Fruit fly (Drosophila melanogaster) whole organism, embryonic: ENCODE measurements around the gene Taf2.

ENCODE experiments used
- CG10209 ChIP-seq: fragments of 200-800 bp; sonication (Bioruptor generic); optimal IDR thresholded peaks from 3 replicates; lab custom pipeline; 2017; ENCODE audit warnings: missing biosample characterization, mild to moderate bottlenecking, missing genetic modification characterization, missing genetic modification reagents
- CG11398 ChIP-seq: fragments of 200-800 bp; sonication (Bioruptor generic); optimal IDR thresholded peaks from 2 replicates; lab custom pipeline; 2016; ENCODE audit warnings: missing biosample characterization, missing genetic modification characterization
- CG11695 ChIP-seq: fragments of 200-800 bp; sonication (Bioruptor generic); IDR thresholded peaks from 3 replicates; pipeline ENCODE4 v1.3.6; 2022; ENCODE audit warnings: missing biosample characterization, missing genetic modification characterization
- CG12236 ChIP-seq: fragments of 200-800 bp; sonication (Bioruptor generic); optimal IDR thresholded peaks from 2 replicates; lab custom pipeline; 2016; ENCODE audit warnings: missing biosample characterization, missing genetic modification characterization
- CG12299 ChIP-seq: fragments of 200-800 bp; sonication (Bioruptor generic); optimal IDR thresholded peaks from 2 replicates; lab custom pipeline; 2018; ENCODE audit warnings: missing biosample characterization, mild to moderate bottlenecking, missing genetic modification characterization
- CG15514 ChIP-seq: fragments of 200-800 bp; sonication (Bioruptor generic); optimal IDR thresholded peaks from 3 replicates; lab custom pipeline; 2017; ENCODE audit warnings: missing biosample characterization, missing genetic modification characterization, mild to moderate bottlenecking, moderate library complexity, missing genetic modification reagents
- CG16863 ChIP-seq: fragments of 200-800 bp; sonication (Bioruptor generic); optimal IDR thresholded peaks from 3 replicates; lab custom pipeline; 2016; ENCODE audit warnings: missing biosample characterization, missing genetic modification characterization
- CG18599 ChIP-seq: fragments of 200-800 bp; sonication (Bioruptor generic); optimal IDR thresholded peaks from 3 replicates; lab custom pipeline; 2017; ENCODE audit warnings: missing biosample characterization, missing genetic modification characterization, mild to moderate bottlenecking, moderate library complexity, missing genetic modification reagents
- CG3065 ChIP-seq: fragments of 200-800 bp; sonication (Bioruptor generic); optimal IDR thresholded peaks from 2 replicates; lab custom pipeline; 2016; ENCODE audit warnings: missing biosample characterization, missing genetic modification characterization
- CG42726 ChIP-seq: fragments of 200-800 bp; sonication (Bioruptor generic); IDR thresholded peaks from 2 replicates; pipeline ENCODE4 v1.3.6; 2022; ENCODE audit warnings: missing biosample characterization, missing genetic modification characterization; ENCODE audit not compliant: partially characterized antibody
- CG5180 ChIP-seq: fragments of 200-800 bp; sonication (Bioruptor generic); optimal IDR thresholded peaks from 3 replicates; lab custom pipeline; 2017; ENCODE audit warnings: missing biosample characterization, missing genetic modification characterization, mild to moderate bottlenecking, moderate library complexity, missing genetic modification reagents
- CG8281 ChIP-seq: fragments of 200-800 bp; sonication (Bioruptor generic); optimal IDR thresholded peaks from 2 replicates; lab custom pipeline; 2018; ENCODE audit warnings: missing biosample characterization, mild to moderate bottlenecking, missing genetic modification characterization, moderate library complexity
- CG9437 ChIP-seq: fragments of 200-800 bp; sonication (Bioruptor generic); optimal IDR thresholded peaks from 2 replicates; lab custom pipeline; 2018; ENCODE audit warnings: missing biosample characterization, mild to moderate bottlenecking, missing genetic modification characterization
- Chrac-16 ChIP-seq: fragments of 200-800 bp; sonication (Bioruptor generic); optimal IDR thresholded peaks from 3 replicates; lab custom pipeline; 2016; ENCODE audit warnings: missing biosample characterization, missing genetic modification characterization
- CkIIα-i1 ChIP-seq: fragments of 200-800 bp; sonication (Bioruptor generic); IDR thresholded peaks from 2 replicates; pipeline ENCODE4 v1.3.6; 2022; ENCODE audit warnings: missing biosample characterization, missing genetic modification characterization
- GATAe ChIP-seq: fragments of 200-800 bp; sonication (Bioruptor generic); conservative IDR thresholded peaks from 2 replicates; pipeline ENCODE4 v1.3.6; 2022; ENCODE audit warnings: missing biosample characterization, missing genetic modification characterization
- HLH54F ChIP-seq: fragments of 200-800 bp; sonication (Bioruptor generic); optimal IDR thresholded peaks from 3 replicates; lab custom pipeline; 2016; ENCODE audit warnings: missing biosample characterization, missing genetic modification characterization
- Lpt ChIP-seq: fragments of >200 bp; optimal IDR thresholded peaks from 2 replicates; lab custom pipeline; 2018; ENCODE audit warnings: missing biosample characterization, missing genetic modification characterization
- MESR4 ChIP-seq: fragments of 200-800 bp; sonication (Bioruptor generic); optimal IDR thresholded peaks from 2 replicates; lab custom pipeline; 2018; ENCODE audit warnings: missing biosample characterization, mild to moderate bottlenecking, missing genetic modification characterization, moderate library complexity
- NC2β ChIP-seq: fragments of 200-800 bp; sonication (Bioruptor generic); optimal IDR thresholded peaks from 2 replicates; lab custom pipeline; 2016; ENCODE audit warnings: missing biosample characterization, missing genetic modification characterization
- Oaz ChIP-seq: fragments of 200-800 bp; sonication (Bioruptor generic); IDR thresholded peaks from 2 replicates; pipeline ENCODE4 v1.3.6; 2022; ENCODE audit warnings: missing biosample characterization, missing genetic modification characterization
- Ravus ChIP-seq: fragments of 200-800 bp; sonication (Bioruptor generic); IDR thresholded peaks from 2 replicates; pipeline ENCODE4 v1.3.6; 2022; ENCODE audit warnings: missing biosample characterization, missing genetic modification characterization
- Sin3A ChIP-seq: fragments of >200 bp; optimal IDR thresholded peaks from 2 replicates; lab custom pipeline; 2018
- Ssrp ChIP-seq: fragments of 200-800 bp; sonication (Bioruptor generic); optimal IDR thresholded peaks from 2 replicates; lab custom pipeline; 2018; ENCODE audit warnings: missing biosample characterization, mild to moderate bottlenecking, missing genetic modification characterization, moderate library complexity
- Xbp1 ChIP-seq: fragments of 200-800 bp; sonication (Bioruptor generic); optimal IDR thresholded peaks from 3 replicates; lab custom pipeline; 2016; ENCODE audit warnings: missing biosample characterization, mild to moderate bottlenecking, missing genetic modification characterization
- chm ChIP-seq: fragments of 200-800 bp; sonication (Bioruptor generic); IDR thresholded peaks from 2 replicates; pipeline ENCODE4 v1.3.6; 2022; ENCODE audit warnings: missing biosample characterization, missing genetic modification characterization
- dimm ChIP-seq: fragments of 200-800 bp; sonication (Bioruptor generic); IDR thresholded peaks from 2 replicates; pipeline ENCODE4 v1.3.6; 2022; ENCODE audit warnings: missing biosample characterization, missing genetic modification characterization
- fd102C ChIP-seq: fragments of 200-800 bp; sonication (Bioruptor generic); optimal IDR thresholded peaks from 2 replicates; lab custom pipeline; 2018; ENCODE audit warnings: missing biosample characterization, mild to moderate bottlenecking, missing genetic modification characterization, moderate library complexity
- h ChIP-seq: fragments of >200 bp; optimal IDR thresholded peaks from 2 replicates; lab custom pipeline; 2017
- hbn ChIP-seq: fragments of 200-800 bp; sonication (Bioruptor generic); IDR thresholded peaks from 2 replicates; pipeline ENCODE4 v1.3.6; 2022; ENCODE audit warnings: missing biosample characterization, missing genetic modification characterization; ENCODE audit not compliant: partially characterized antibody
- hth ChIP-seq: fragments of >200 bp; optimal IDR thresholded peaks from 2 replicates; lab custom pipeline; 2017; ENCODE audit warnings: inconsistent platforms
- lov ChIP-seq, 2 experiments: fragments of 200-800 bp in 1 of 2; fragments of >200 bp in 1 of 2; sonication (Bioruptor generic) in 1 of 2; IDR thresholded peaks in 1 of 2; optimal IDR thresholded peaks in 1 of 2; 2 replicates in 1 of 2; 3 replicates in 1 of 2; pipeline versions ENCODE4 v1.3.6 to Lab custom; 2017 to 2022; ENCODE audit warnings: missing biosample characterization in 1 of 2, missing genetic modification characterization in 1 of 2
- nau ChIP-seq: fragments of 200-800 bp; sonication (Bioruptor generic); optimal IDR thresholded peaks from 3 replicates; lab custom pipeline; 2017; ENCODE audit warnings: missing biosample characterization, mild to moderate bottlenecking, missing genetic modification characterization, missing genetic modification reagents
- nerfin-2 ChIP-seq: fragments of 200-800 bp; sonication (Bioruptor generic); IDR thresholded peaks from 2 replicates; pipeline ENCODE4 v1.3.6; 2022; ENCODE audit warnings: missing biosample characterization, missing genetic modification characterization; ENCODE audit not compliant: partially characterized antibody
- nmo ChIP-seq: fragments of 200-800 bp; sonication (Bioruptor generic); optimal IDR thresholded peaks from 2 replicates; lab custom pipeline; 2018; ENCODE audit warnings: missing biosample characterization, mild to moderate bottlenecking, missing genetic modification characterization, moderate library complexity
- nom ChIP-seq: fragments of 200-800 bp; sonication (Bioruptor generic); optimal IDR thresholded peaks from 2 replicates; lab custom pipeline; 2017; ENCODE audit warnings: missing biosample characterization, missing genetic modification characterization, mild to moderate bottlenecking, moderate library complexity, missing genetic modification reagents
- odd ChIP-seq: fragments of 200-800 bp; sonication (Bioruptor generic); optimal IDR thresholded peaks from 2 replicates; lab custom pipeline; 2017; ENCODE audit warnings: missing biosample characterization, mild to moderate bottlenecking, missing genetic modification characterization
- org-1 ChIP-seq: fragments of 200-800 bp; sonication (Bioruptor generic); optimal IDR thresholded peaks from 2 replicates; lab custom pipeline; 2017; ENCODE audit warnings: missing biosample characterization, missing genetic modification characterization
- p53 ChIP-seq: fragments of 200-800 bp; sonication (Bioruptor generic); optimal IDR thresholded peaks from 2 replicates; lab custom pipeline; 2016; ENCODE audit warnings: missing biosample characterization, missing genetic modification characterization
- pho ChIP-seq: fragments of 200-800 bp; sonication (Bioruptor generic); optimal IDR thresholded peaks from 2 replicates; lab custom pipeline; 2016; ENCODE audit warnings: missing biosample characterization, missing genetic modification characterization
- prd ChIP-seq, 3 experiments: fragments of >200 bp in 2 of 3; fragments of 200-800 bp in 1 of 3; sonication (Bioruptor generic) in 1 of 3; optimal IDR thresholded peaks in 2 of 3; IDR thresholded peaks in 1 of 3; 2 replicates in 2 of 3; 3 replicates in 1 of 3; pipeline versions ENCODE4 v1.3.6 to Lab custom; 2017 to 2022; ENCODE audit warnings: missing biosample characterization in 1 of 3, missing genetic modification characterization in 1 of 3
- pum ChIP-seq: fragments of 200-800 bp; sonication (Bioruptor generic); optimal IDR thresholded peaks from 2 replicates; lab custom pipeline; 2016; ENCODE audit warnings: missing biosample characterization, missing genetic modification characterization
- sd ChIP-seq: fragments of 200-800 bp; sonication (Bioruptor generic); optimal IDR thresholded peaks from 3 replicates; lab custom pipeline; 2018; ENCODE audit warnings: missing biosample characterization, mild to moderate bottlenecking, missing genetic modification characterization, moderate library complexity
- sisA ChIP-seq: fragments of 200-800 bp; sonication (Bioruptor generic); IDR thresholded peaks from 2 replicates; pipeline ENCODE4 v1.3.6; 2022; ENCODE audit warnings: missing biosample characterization, missing genetic modification characterization
- sqz ChIP-seq: fragments of 200-800 bp; sonication (Bioruptor generic); optimal IDR thresholded peaks from 3 replicates; lab custom pipeline; 2018; ENCODE audit warnings: missing biosample characterization, mild to moderate bottlenecking, missing genetic modification characterization
- sug ChIP-seq: fragments of 200-800 bp; optimal IDR thresholded peaks from 2 replicates; lab custom pipeline; 2019; ENCODE audit warnings: missing biosample characterization, mild to moderate bottlenecking, missing genetic modification characterization, moderate library complexity
- tna ChIP-seq: fragments of 200-800 bp; sonication (Bioruptor generic); IDR thresholded peaks from 2 replicates; pipeline ENCODE4 v1.3.6; 2022; ENCODE audit warnings: missing biosample characterization, missing genetic modification characterization; ENCODE audit not compliant: partially characterized antibody
- tup ChIP-seq: fragments of 200-800 bp; sonication (Bioruptor generic); optimal IDR thresholded peaks from 2 replicates; lab custom pipeline; 2016; ENCODE audit warnings: missing biosample characterization, mild to moderate bottlenecking, missing genetic modification characterization, moderate library complexity
- usp ChIP-seq: fragments of >200 bp; optimal IDR thresholded peaks from 2 replicates; lab custom pipeline; 2017; ENCODE audit warnings: missing biosample characterization, missing genetic modification characterization
- wek ChIP-seq: fragments of 200-800 bp; sonication (Bioruptor generic); optimal IDR thresholded peaks from 3 replicates; lab custom pipeline; 2018; ENCODE audit warnings: missing biosample characterization, mild to moderate bottlenecking, missing genetic modification characterization, moderate library complexity

Gene Taf2

DNA sequence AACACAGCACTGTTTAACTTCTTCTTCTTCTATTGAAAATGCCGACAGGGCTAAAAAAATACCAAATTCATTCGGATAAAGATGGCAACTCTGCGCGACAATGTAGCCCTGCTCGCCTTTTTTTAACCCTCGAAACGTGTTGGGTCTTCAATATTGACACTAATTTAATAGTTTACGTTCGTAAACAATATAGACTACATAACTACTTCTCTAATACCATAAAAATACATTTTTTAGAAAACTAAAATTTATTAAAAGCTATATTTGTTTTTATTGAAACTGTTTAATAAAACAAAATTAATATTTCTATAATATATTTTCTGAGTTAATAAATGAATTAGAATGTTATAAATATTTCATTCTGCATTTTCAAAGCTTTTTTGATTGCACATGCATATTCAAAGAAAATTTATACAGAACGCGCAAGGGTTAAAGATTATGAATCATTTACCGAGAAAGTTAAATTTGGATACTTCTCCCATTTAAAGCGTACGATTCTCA is at the start of gene Taf2, which contains the start of gene CalpB (continued):
- peak; percentile 45; the same call in 1 of the 2 replicates for TF ChIP-seq Oaz (GFP tag; lab: Robert Waterston, UW)
- no peak for TF ChIP-seq p53 (GFP tag; lab: Kevin White, UChicago)
- TF ChIP-seq sisA (GFP tag; lab: Robert Waterston, UW): peak; percentile 69
- TF ChIP-seq CG12236 (GFP tag; lab: Kevin White, UChicago): no peak
- TF ChIP-seq org-1 (GFP tag; lab: Kevin White, UChicago): peak; percentile 69
- TF ChIP-seq nom: peak; percentile 74
- peak; percentile 88 for TF ChIP-seq CG11695 (GFP tag; lab: Robert Waterston, UW)
- TF ChIP-seq CG9437 (GFP tag; lab: Kevin White, UChicago): peak; percentile 84
- no peak for TF ChIP-seq prd (optimal IDR thresholded peaks at IDR 0.05; lab: Kevin White, UChicago)
- peak; percentile 78; the same call in 2 of the 3 replicates for TF ChIP-seq prd (GFP tag; IDR thresholded peaks at IDR 0.05; lab: Robert Waterston, UW)
- TF ChIP-seq lov (optimal IDR thresholded peaks at IDR 0.05; lab: Kevin White, UChicago): no peak
- no peak for TF ChIP-seq lov (GFP tag; IDR thresholded peaks at IDR 0.05; lab: Robert Waterston, UW)
- no peak for TF ChIP-seq h (lab: Kevin White, UChicago)
- no peak for TF ChIP-seq hbn (GFP tag; lab: Robert Waterston, UW)
- peak; percentile 87 for TF ChIP-seq CG18599 (GFP tag; lab: Kevin White, UChicago)
- TF ChIP-seq usp (GFP tag; lab: Kevin White, UChicago): no peak
- TF ChIP-seq wek (GFP tag; lab: Kevin White, UChicago): no peak
- peak; percentile 44 for TF ChIP-seq sd
- TF ChIP-seq chm: peak; percentile 59; the same call in 1 of the 2 replicates
- no peak for TF ChIP-seq MESR4 (GFP tag; lab: Kevin White, UChicago)
- TF ChIP-seq tup (GFP tag; lab: Kevin White, UChicago): no peak
- TF ChIP-seq pum (GFP tag; lab: Kevin White, UChicago): peak; percentile 15
- peak; percentile 80 for TF ChIP-seq CG10209 (GFP tag; lab: Kevin White, UChicago)
- TF ChIP-seq CG11398: peak; percentile 33
- TF ChIP-seq Ssrp (tag; lab: Kevin White, UChicago): peak; percentile 86
- peak; percentile 84 for TF ChIP-seq Xbp1 (GFP tag; lab: Kevin White, UChicago)
- peak; percentile 72 for TF ChIP-seq HLH54F
- no peak for TF ChIP-seq nerfin-2 (GFP tag; lab: Robert Waterston, UW)
- no peak for TF ChIP-seq CG5180 (GFP tag; lab: Kevin White, UChicago)
- peak; percentile 87 for TF ChIP-seq sqz (GFP tag; lab: Kevin White, UChicago)
- peak; percentile 73 for TF ChIP-seq CG8281 (tag; lab: Kevin White, UChicago)
- TF ChIP-seq sug (tag; lab: Kevin White, UChicago): no peak
- TF ChIP-seq Lpt (GFP tag; lab: Kevin White, UChicago): no peak
- no peak for TF ChIP-seq odd (GFP tag; lab: Kevin White, UChicago)
- peak; percentile 63 for TF ChIP-seq GATAe (GFP tag; lab: Robert Waterston, UW)
- no peak for TF ChIP-seq CkIIα-i1 (GFP tag; lab: Robert Waterston, UW)
- peak; percentile 25 for TF ChIP-seq Sin3A (lab: Kevin White, UChicago)
- TF ChIP-seq tna (GFP tag; lab: Robert Waterston, UW): no peak
- TF ChIP-seq CG16863 (GFP tag; lab: Kevin White, UChicago): no peak
- no peak for TF ChIP-seq hth (lab: Kevin White, UChicago)
- no peak for TF ChIP-seq nau
- TF ChIP-seq dimm (GFP tag; lab: Robert Waterston, UW): peak; percentile 44; the same call in 1 of the 2 replicates
- TF ChIP-seq CG42726 (GFP tag; lab: Robert Waterston, UW): no peak
- TF ChIP-seq pho (GFP tag; lab: Kevin White, UChicago): peak; percentile 62
- TF ChIP-seq Ravus (GFP tag; lab: Robert Waterston, UW): no peak
- peak; percentile 33 for TF ChIP-seq NC2β
- no peak for TF ChIP-seq fd102C (GFP tag; lab: Kevin White, UChicago)
- TF ChIP-seq CG12299 (tag; lab: Kevin White, UChicago): peak; percentile 78
- peak; percentile 95 for TF ChIP-seq nmo (GFP tag; lab: Kevin White, UChicago)
- peak; percentile 58 for TF ChIP-seq Chrac-16 (GFP tag; lab: Kevin White, UChicago)
- peak; percentile 74 for TF ChIP-seq CG15514 (GFP tag; lab: Kevin White, UChicago)
- TF ChIP-seq CG3065 (GFP tag; lab: Kevin White, UChicago): no peak
